Worm (Caenorhabditis elegans): ENCODE data around the gene T27D12.6.

- peak; percentile 54 for TF ChIP-seq D2030.7 (GFP tag; IDR thresholded peaks at IDR 0.05)
- TF ChIP-seq pbrm-1 (GFP tag; IDR thresholded peaks at IDR 0.05), result no peak
- TF ChIP-seq B0019.2 (GFP tag; conservative IDR thresholded peaks at IDR 0.05), result peak; percentile 35; the same call in 1 of the 2 replicates
- no peak for TF ChIP-seq F39B2.1 (GFP tag; IDR thresholded peaks at IDR 0.05)
Measured at ce11 chrII:11860623-11861079, 25.3 kb downstream of the T27D12.6 start, which contains the start of gene K12D12.5.
